Fruit fly (Drosophila melanogaster) whole organism, pupa: ENCODE measurements around the gene Jarid2.

ENCODE experiments used
- CG10348 ChIP-seq: fragments of 200-800 bp; sonication (Bioruptor generic); IDR thresholded peaks from 2 replicates; pipeline ENCODE4 v1.3.6; 2022; ENCODE audit warnings: missing biosample characterization, missing genetic modification characterization
- CG12605 ChIP-seq: fragments of 200-800 bp; sonication (Bioruptor generic); IDR thresholded peaks from 2 replicates; pipeline ENCODE4 v1.3.6; 2022; ENCODE audit warnings: missing biosample characterization, missing genetic modification characterization
- CG13204 ChIP-seq: fragments of 200-800 bp; sonication (Bioruptor generic); optimal IDR thresholded peaks from 2 replicates; lab custom pipeline; 2018; ENCODE audit warnings: missing biosample characterization, mild to moderate bottlenecking, missing genetic modification characterization, moderate library complexity
- CG14655 ChIP-seq: fragments of 200-800 bp; sonication (Bioruptor generic); optimal IDR thresholded peaks from 3 replicates; lab custom pipeline; 2017; ENCODE audit warnings: mild to moderate bottlenecking, missing biosample characterization, missing genetic modification reagents, missing genetic modification characterization
- CG15710 ChIP-seq: fragments of 200-800 bp; sonication (Bioruptor generic); optimal IDR thresholded peaks from 2 replicates; lab custom pipeline; 2018; ENCODE audit warnings: missing biosample characterization, mild to moderate bottlenecking, missing genetic modification characterization, moderate library complexity
- CG17806 ChIP-seq: fragments of 200-800 bp; sonication (Bioruptor generic); optimal IDR thresholded peaks from 2 replicates; lab custom pipeline; 2018; ENCODE audit warnings: missing biosample characterization, mild to moderate bottlenecking, missing genetic modification characterization, moderate library complexity
- CG32121 ChIP-seq: fragments of 200-800 bp; sonication (Bioruptor generic); IDR thresholded peaks from 2 replicates; pipeline ENCODE4 v1.3.6; 2022; ENCODE audit warnings: missing biosample characterization, missing genetic modification characterization
- CG34367 ChIP-seq: fragments of 200-800 bp; sonication (Bioruptor generic); optimal IDR thresholded peaks from 2 replicates; lab custom pipeline; 2018; ENCODE audit warnings: missing biosample characterization, mild to moderate bottlenecking, missing genetic modification characterization
- CG4496 ChIP-seq: fragments of 200-800 bp; sonication (Bioruptor generic); IDR thresholded peaks from 3 replicates; pipeline ENCODE4 v1.3.6; 2022; ENCODE audit warnings: missing biosample characterization, missing genetic modification characterization
- CG8159 ChIP-seq: fragments of 200-800 bp; sonication (Bioruptor generic); optimal IDR thresholded peaks from 3 replicates; lab custom pipeline; 2018; ENCODE audit warnings: missing biosample characterization, mild to moderate bottlenecking, missing genetic modification characterization, moderate library complexity
- CG8301 ChIP-seq: fragments of 200-800 bp; sonication (Bioruptor generic); optimal IDR thresholded peaks from 2 replicates; lab custom pipeline; 2018; ENCODE audit warnings: missing biosample characterization, mild to moderate bottlenecking, missing genetic modification characterization
- CG9948 ChIP-seq: fragments of 200-800 bp; sonication (Bioruptor generic); optimal IDR thresholded peaks from 2 replicates; lab custom pipeline; 2018; ENCODE audit warnings: missing biosample characterization, mild to moderate bottlenecking, missing genetic modification characterization, moderate library complexity
- D1 ChIP-seq: fragments of 200-800 bp; sonication (Bioruptor generic); optimal IDR thresholded peaks from 2 replicates; lab custom pipeline; 2018; ENCODE audit warnings: missing biosample characterization, mild to moderate bottlenecking, missing genetic modification characterization, moderate library complexity
- EcR ChIP-seq: fragments of 200-800 bp; sonication (Bioruptor generic); optimal IDR thresholded peaks from 3 replicates; lab custom pipeline; 2019; ENCODE audit warnings: missing biosample characterization, missing genetic modification characterization, mild to moderate bottlenecking, moderate library complexity, missing genetic modification reagents
- Ets98B ChIP-seq: fragments of 200-800 bp; sonication (Bioruptor generic); IDR thresholded peaks from 2 replicates; pipeline ENCODE4 v1.3.6; 2022; ENCODE audit warnings: missing biosample characterization, missing genetic modification characterization
- Pif1A ChIP-seq: fragments of 200-800 bp; sonication (Bioruptor generic); optimal IDR thresholded peaks from 3 replicates; lab custom pipeline; 2016; ENCODE audit warnings: missing biosample characterization, missing genetic modification characterization
- Pif1B ChIP-seq: fragments of 200-800 bp; sonication (Bioruptor generic); optimal IDR thresholded peaks from 3 replicates; lab custom pipeline; 2016; ENCODE audit warnings: missing biosample characterization, missing genetic modification characterization
- Snoo ChIP-seq: fragments of 200-800 bp; sonication (Bioruptor generic); optimal IDR thresholded peaks from 3 replicates; lab custom pipeline; 2017; ENCODE audit warnings: missing biosample characterization, mild to moderate bottlenecking, missing genetic modification characterization, inconsistent platforms
- fd96Ca ChIP-seq: fragments of 200-800 bp; sonication (Bioruptor generic); IDR thresholded peaks from 3 replicates; pipeline ENCODE4 v1.3.6; 2022; ENCODE audit warnings: missing biosample characterization, missing genetic modification characterization
- gl ChIP-seq: fragments of 200-800 bp; sonication (Bioruptor generic); optimal IDR thresholded peaks from 2 replicates; lab custom pipeline; 2018; ENCODE audit warnings: missing biosample characterization, mild to moderate bottlenecking, missing genetic modification characterization
- rn ChIP-seq: fragments of 200-800 bp; sonication (Bioruptor generic); IDR thresholded peaks from 2 replicates; pipeline ENCODE4 v1.3.6; 2022; ENCODE audit warnings: missing biosample characterization, missing genetic modification characterization

The Jarid2 gene

DNA sequence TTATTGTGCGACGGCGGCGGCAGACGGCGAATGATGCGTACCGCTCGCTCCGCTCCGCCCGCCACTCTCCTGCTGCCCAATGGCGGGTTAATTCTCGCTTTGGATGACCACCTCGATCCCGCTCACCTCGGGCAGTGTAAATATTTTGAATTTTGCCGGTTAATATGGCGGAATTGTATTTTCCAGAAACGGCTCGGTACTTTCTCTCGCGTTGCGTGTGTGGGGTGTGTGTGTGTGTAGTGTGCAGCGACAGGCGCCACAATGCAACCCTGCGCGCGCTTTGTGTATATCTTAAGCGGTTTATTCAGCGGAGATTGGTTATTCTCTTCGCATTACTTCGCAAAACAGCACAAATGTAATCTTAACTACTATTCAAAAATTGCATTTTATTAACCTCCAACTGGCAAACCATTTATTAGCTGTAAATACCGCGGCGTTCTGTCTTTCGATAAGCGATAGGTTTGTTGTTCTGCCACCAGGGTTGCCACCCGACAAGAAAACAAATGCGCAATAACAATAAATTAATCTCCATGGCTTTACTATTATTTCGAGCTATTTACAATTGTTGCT lies 20.9 kb upstream of the Jarid2 start, which contains the start of the genes phol and CG3552:
Gene phol (minus strand): TSS at position 463 of the 570 bp plus-strand sequence.
Gene CG3552 (plus strand): TSS at position 500 of the 570 bp plus-strand sequence.
- TF ChIP-seq gl (tag; lab: Kevin White, UChicago) (no peak), CG4496 (GFP tag; lab: Robert Waterston, UW) (0 out of 3 replicates have a peak, but pooled peaks have one; percentile 19)

DNA sequence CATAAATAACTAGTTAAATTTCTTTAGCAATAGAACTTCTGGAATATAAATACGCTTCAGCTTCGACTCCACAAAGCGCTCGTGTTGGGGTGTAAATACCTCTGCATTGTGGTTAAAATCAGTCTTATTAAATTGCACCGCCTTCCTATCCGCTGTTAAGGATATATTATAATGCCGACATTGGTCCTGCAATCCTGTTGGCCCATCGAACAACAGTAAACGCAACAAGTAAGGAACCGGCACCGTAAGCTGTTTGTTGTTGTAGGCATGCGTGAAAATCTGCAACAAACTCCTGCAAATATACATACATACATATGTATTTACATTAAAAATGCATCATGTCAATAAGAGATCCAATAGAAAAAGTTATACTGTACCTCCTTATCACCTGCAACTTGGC lies 20.4 kb upstream of the Jarid2 start:
- TF ChIP-seq rn (GFP tag; lab: Robert Waterston, UW) (no peak), CG34367 (tag; lab: Kevin White, UChicago) (no peak), CG10348 (GFP tag; lab: Robert Waterston, UW) (no peak), Pif1B (GFP tag; lab: Kevin White, UChicago) (no peak), fd96Ca (GFP tag; lab: Robert Waterston, UW) (no peak), CG13204 (GFP tag; lab: Kevin White, UChicago) (no peak), Ets98B (no peak), EcR (GFP tag; lab: Kevin White, UChicago) (no peak), D1 (tag; lab: Kevin White, UChicago) (no peak), Snoo (tag; lab: Kevin White, UChicago) (no peak), gl (tag; lab: Kevin White, UChicago) (no peak), CG15710 (tag; lab: Kevin White, UChicago) (no peak)
- TF ChIP-seq, all 21 proteins: peak for 0

DNA sequence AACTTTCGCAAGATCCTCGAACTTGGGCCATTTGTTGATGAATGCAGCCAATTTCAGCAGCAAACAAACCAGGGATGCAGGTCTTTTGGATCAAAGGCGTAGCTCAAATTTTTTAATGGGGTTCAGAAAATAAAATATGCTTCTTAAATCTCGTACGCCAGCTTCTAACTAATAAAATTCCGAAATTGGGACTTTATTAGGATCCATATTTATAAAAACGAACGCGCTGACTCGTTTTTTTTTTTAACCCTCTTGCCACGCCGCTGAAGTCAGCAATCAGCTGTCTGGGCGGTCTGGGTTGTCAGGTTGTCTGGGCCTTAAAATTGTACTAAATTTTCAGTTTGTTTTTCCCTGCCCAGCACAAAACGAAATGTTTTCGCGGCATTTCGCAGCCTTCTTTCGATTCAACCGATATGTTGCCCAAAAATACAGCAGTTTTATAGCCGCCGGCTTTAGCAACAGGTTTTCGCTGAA lies 19.2 kb upstream of the Jarid2 start, which contains the start of gene CG3437:
Gene CG3437 (minus strand): TSS at position 51 of the 474 bp plus-strand sequence.
- peak; percentile 100 for TF ChIP-seq Pif1A
- peak; percentile 100 for TF ChIP-seq CG8301
- TF ChIP-seq CG8159 (tag; lab: Kevin White, UChicago), result peak; percentile 99
- peak; percentile 100 for TF ChIP-seq CG14655 (GFP tag; lab: Kevin White, UChicago)
- peak; percentile 98 for TF ChIP-seq gl (tag; lab: Kevin White, UChicago)
- peak; percentile 99 for TF ChIP-seq Pif1B (GFP tag; lab: Kevin White, UChicago)
- TF ChIP-seq Ets98B, result peak; percentile 100
- TF ChIP-seq CG34367 (tag; lab: Kevin White, UChicago), result peak; percentile 99
- no peak for TF ChIP-seq D1 (tag; lab: Kevin White, UChicago)
- TF ChIP-seq EcR (GFP tag; lab: Kevin White, UChicago), result peak; percentile 56
- TF ChIP-seq rn (GFP tag; lab: Robert Waterston, UW), result peak; percentile 100
- peak; percentile 99 for TF ChIP-seq CG17806 (tag; lab: Kevin White, UChicago)
- peak; percentile 99 for TF ChIP-seq Snoo (tag; lab: Kevin White, UChicago)
- TF ChIP-seq CG32121 (GFP tag; lab: Robert Waterston, UW), result peak; percentile 100
- TF ChIP-seq CG10348 (GFP tag; lab: Robert Waterston, UW), result peak; percentile 99
- peak; percentile 100 for TF ChIP-seq CG12605 (GFP tag; lab: Robert Waterston, UW)
- TF ChIP-seq fd96Ca (GFP tag; lab: Robert Waterston, UW), result peak; percentile 100
- peak; percentile 100 for TF ChIP-seq CG9948 (tag; lab: Kevin White, UChicago)
- TF ChIP-seq CG13204 (GFP tag; lab: Kevin White, UChicago), result peak; percentile 98
- peak; percentile 100 for TF ChIP-seq CG4496 (GFP tag; lab: Robert Waterston, UW)
- TF ChIP-seq CG15710 (tag; lab: Kevin White, UChicago), result peak; percentile 100

DNA sequence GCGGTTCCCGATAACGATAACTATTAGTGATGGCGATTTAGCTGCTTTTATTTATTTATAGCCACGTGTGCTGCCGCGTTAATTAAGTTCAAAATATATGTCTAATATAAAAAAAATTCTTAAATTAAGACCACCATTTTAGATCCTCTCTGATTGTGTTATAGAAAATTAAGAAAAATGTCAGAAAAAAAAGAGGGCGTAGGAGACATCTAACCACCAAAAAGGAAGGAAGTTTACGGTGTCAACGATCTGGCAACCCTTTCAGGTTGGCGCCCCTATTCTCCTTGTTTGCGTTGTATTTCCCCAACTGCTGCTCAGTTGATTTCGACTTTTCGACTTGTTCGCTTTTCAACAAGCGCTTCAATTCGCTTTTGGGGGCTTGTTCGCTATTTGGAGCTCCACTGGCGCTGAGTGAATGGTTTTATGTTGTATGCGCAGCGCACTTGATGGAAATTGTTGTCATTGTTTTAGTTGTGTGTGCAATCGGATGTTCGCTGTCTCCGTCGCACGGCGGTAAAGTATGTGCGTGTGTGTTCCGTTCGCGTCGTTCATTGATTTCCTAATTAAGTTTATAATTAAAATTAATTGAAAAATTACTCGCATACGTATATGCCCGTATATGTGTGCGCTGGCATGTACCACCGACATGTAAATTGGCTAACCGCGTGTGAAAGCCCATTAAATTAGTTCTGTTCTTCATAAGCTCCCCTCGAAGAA lies 15.9 kb upstream of the Jarid2 start, which contains the start of the genes CG3434 and CG44838:
Gene CG3434 (minus strand): TSS at position 25 of the 717 bp plus-strand sequence.
Gene CG44838 (plus strand): TSS at position 276 of the 717 bp plus-strand sequence.
- peak; percentile 57 for TF ChIP-seq CG17806 (tag; lab: Kevin White, UChicago)
- peak; percentile 75; the same call in 2 of the 3 replicates for TF ChIP-seq fd96Ca (GFP tag; lab: Robert Waterston, UW)
- TF ChIP-seq CG10348 (GFP tag; lab: Robert Waterston, UW), result no peak
- peak; percentile 75 for TF ChIP-seq EcR (GFP tag; lab: Kevin White, UChicago)
- no peak for TF ChIP-seq CG12605 (GFP tag; lab: Robert Waterston, UW)
- TF ChIP-seq CG8159 (tag; lab: Kevin White, UChicago), result peak; percentile 66
- peak; percentile 63 for TF ChIP-seq CG14655 (GFP tag; lab: Kevin White, UChicago)
- TF ChIP-seq CG8301, result peak; percentile 50
- peak; percentile 37 for TF ChIP-seq CG13204 (GFP tag; lab: Kevin White, UChicago)
- peak; percentile 74 for TF ChIP-seq Pif1B (GFP tag; lab: Kevin White, UChicago)
- TF ChIP-seq gl (tag; lab: Kevin White, UChicago), result no peak
- peak; percentile 47 for TF ChIP-seq Ets98B
- peak; percentile 39; the same call in 1 of the 2 replicates for TF ChIP-seq rn (GFP tag; lab: Robert Waterston, UW)
- peak; percentile 54 for TF ChIP-seq CG9948 (tag; lab: Kevin White, UChicago)
- TF ChIP-seq Snoo (tag; lab: Kevin White, UChicago), result peak; percentile 73
- peak; percentile 68 for TF ChIP-seq CG15710 (tag; lab: Kevin White, UChicago)
- peak; percentile 73 for TF ChIP-seq CG32121 (GFP tag; lab: Robert Waterston, UW)
- TF ChIP-seq Pif1A, result peak; percentile 70
- TF ChIP-seq D1 (tag; lab: Kevin White, UChicago), result no peak
- TF ChIP-seq CG4496 (GFP tag; lab: Robert Waterston, UW), result peak; percentile 71
- TF ChIP-seq CG34367 (tag; lab: Kevin White, UChicago), result peak; percentile 54
- TF ChIP-seq, all 21 proteins: peak for 17
